Fruit fly (Drosophila melanogaster): Measurements from ENCODE around the gene CG7988.

The CG7988 gene

dm6 chr3R:18234699-18235257 lies 14.5 kb downstream of the CG7988 start:
- TF ChIP-seq Dll (optimal IDR thresholded peaks at IDR 0.05) (no peak), EcR (GFP tag; optimal IDR thresholded peaks at IDR 0.05) (no peak), usp (GFP tag; optimal IDR thresholded peaks at IDR 0.05) (no peak), psq (optimal IDR thresholded peaks at IDR 0.05) (no peak), CG8478 (optimal IDR thresholded peaks at IDR 0.05) (no peak), pan (optimal IDR thresholded peaks at IDR 0.05) (no peak)

- no peak for TF ChIP-seq Dll (optimal IDR thresholded peaks at IDR 0.05)
- no peak for TF ChIP-seq CG8478 (optimal IDR thresholded peaks at IDR 0.05)
- no peak for TF ChIP-seq usp (GFP tag; optimal IDR thresholded peaks at IDR 0.05)
Observed at dm6 chr3R:18235879-18236278, 15.6 kb downstream of the CG7988 start, which contains the start of gene repo. Gene repo (plus strand): TSS chr3R:18236192.

dm6 chr3R:18242089-18242955 lies 22.0 kb downstream of the CG7988 start, which contains the start of the genes CG7156 and 14-3-3epsilon:
Gene CG7156 (minus strand): TSS chr3R:18242159.
Gene 14-3-3epsilon (plus strand): TSS chr3R:18242531.
- no peak for TF ChIP-seq usp (GFP tag; optimal IDR thresholded peaks at IDR 0.05)
- no peak for TF ChIP-seq psq (optimal IDR thresholded peaks at IDR 0.05)
- no peak for TF ChIP-seq pan (optimal IDR thresholded peaks at IDR 0.05)
- no peak for TF ChIP-seq EcR (GFP tag; optimal IDR thresholded peaks at IDR 0.05)

- no peak for TF ChIP-seq psq (optimal IDR thresholded peaks at IDR 0.05)
- no peak for TF ChIP-seq CG8478 (optimal IDR thresholded peaks at IDR 0.05)
- TF ChIP-seq EcR (GFP tag; optimal IDR thresholded peaks at IDR 0.05) = no peak
- no peak for TF ChIP-seq usp (GFP tag; optimal IDR thresholded peaks at IDR 0.05)
- TF ChIP-seq pan (optimal IDR thresholded peaks at IDR 0.05) = no peak
- TF ChIP-seq Dll (optimal IDR thresholded peaks at IDR 0.05) = no peak
Observed at dm6 chr3R:18243000-18243399, 22.7 kb downstream of the CG7988 start.

dm6 chr3R:18243718-18244170 lies 23.4 kb downstream of the CG7988 start:
- TF ChIP-seq usp (GFP tag; optimal IDR thresholded peaks at IDR 0.05) (no peak), CG8478 (optimal IDR thresholded peaks at IDR 0.05) (no peak), Dll (optimal IDR thresholded peaks at IDR 0.05) (no peak), psq (optimal IDR thresholded peaks at IDR 0.05) (no peak), pan (optimal IDR thresholded peaks at IDR 0.05) (no peak), EcR (GFP tag; optimal IDR thresholded peaks at IDR 0.05) (no peak)

dm6 chr3R:18244171-18245043 lies 24.1 kb downstream of the CG7988 start:
- TF ChIP-seq EcR (GFP tag; optimal IDR thresholded peaks at IDR 0.05) (peak in 1 of 2 experiments; percentile 79), CG8478 (optimal IDR thresholded peaks at IDR 0.05) (peak; percentile 89), psq (optimal IDR thresholded peaks at IDR 0.05) (no peak), Dll (optimal IDR thresholded peaks at IDR 0.05) (peak; percentile 93)

- TF ChIP-seq psq (optimal IDR thresholded peaks at IDR 0.05) (no peak), EcR (GFP tag; optimal IDR thresholded peaks at IDR 0.05) (no peak), usp (GFP tag; optimal IDR thresholded peaks at IDR 0.05) (no peak), pan (optimal IDR thresholded peaks at IDR 0.05) (no peak), Dll (optimal IDR thresholded peaks at IDR 0.05) (no peak), CG8478 (optimal IDR thresholded peaks at IDR 0.05) (no peak)
Observed at dm6 chr3R:18245044-18245596, 24.8 kb downstream of the CG7988 start.

dm6 chr3R:18246041-18246440 lies 25.7 kb downstream of the CG7988 start:
- TF ChIP-seq psq (optimal IDR thresholded peaks at IDR 0.05) (no peak), usp (GFP tag; optimal IDR thresholded peaks at IDR 0.05) (no peak), pan (optimal IDR thresholded peaks at IDR 0.05) (no peak), CG8478 (optimal IDR thresholded peaks at IDR 0.05) (no peak), Dll (optimal IDR thresholded peaks at IDR 0.05) (no peak), EcR (GFP tag; optimal IDR thresholded peaks at IDR 0.05) (no peak)

- TF ChIP-seq CG8478 (optimal IDR thresholded peaks at IDR 0.05) (no peak), usp (GFP tag; optimal IDR thresholded peaks at IDR 0.05) (no peak), Dll (optimal IDR thresholded peaks at IDR 0.05) (no peak)
Observed at dm6 chr3R:18249268-18249667, 28.9 kb downstream of the CG7988 start.

- TF ChIP-seq EcR (GFP tag; optimal IDR thresholded peaks at IDR 0.05) (no peak), usp (GFP tag; optimal IDR thresholded peaks at IDR 0.05) (no peak), pan (optimal IDR thresholded peaks at IDR 0.05) (no peak), psq (optimal IDR thresholded peaks at IDR 0.05) (no peak), Dll (optimal IDR thresholded peaks at IDR 0.05) (no peak), CG8478 (optimal IDR thresholded peaks at IDR 0.05) (no peak)
Observed at dm6 chr3R:18250815-18251214, 30.5 kb downstream of the CG7988 start, which contains the start of gene CG18598. Gene CG18598 (plus strand): TSS chr3R:18251115.

dm6 chr3R:18251876-18252275 lies 31.6 kb downstream of the CG7988 start:
- no peak for TF ChIP-seq psq (optimal IDR thresholded peaks at IDR 0.05)
- TF ChIP-seq EcR (GFP tag; optimal IDR thresholded peaks at IDR 0.05) = no peak
